Fruit fly (Drosophila melanogaster) whole organism, embryonic: ENCODE results near the gene pug.

Source experiments
- ATbp ChIP-seq: fragments of 200-800 bp; sonication (Bioruptor generic); optimal IDR thresholded peaks from 2 replicates; lab custom pipeline; 2017; ENCODE audit warnings: missing biosample characterization, mild to moderate bottlenecking, missing genetic modification characterization, missing genetic modification reagents
- BEAF-32 ChIP-seq: fragments of 200-800 bp; sonication (Bioruptor generic); optimal IDR thresholded peaks from 3 replicates; lab custom pipeline; 2017; ENCODE audit warnings: missing biosample characterization, missing genetic modification characterization, mild to moderate bottlenecking, moderate library complexity, missing genetic modification reagents
- CG10654 ChIP-seq: fragments of 200-800 bp; sonication (Bioruptor generic); optimal IDR thresholded peaks from 2 replicates; lab custom pipeline; 2016; ENCODE audit warnings: missing biosample characterization, missing genetic modification characterization
- CG11504 ChIP-seq: fragments of 200-800 bp; sonication (Bioruptor generic); optimal IDR thresholded peaks from 3 replicates; lab custom pipeline; 2019; ENCODE audit warnings: missing biosample characterization, mild to moderate bottlenecking, missing genetic modification characterization, moderate library complexity
- CG11695 ChIP-seq: fragments of 200-800 bp; sonication (Bioruptor generic); IDR thresholded peaks from 3 replicates; pipeline ENCODE4 v1.3.6; 2022; ENCODE audit warnings: missing biosample characterization, missing genetic modification characterization
- CG12236 ChIP-seq: fragments of 200-800 bp; sonication (Bioruptor generic); optimal IDR thresholded peaks from 2 replicates; lab custom pipeline; 2016; ENCODE audit warnings: missing biosample characterization, missing genetic modification characterization
- CG12744 ChIP-seq: fragments of 200-800 bp; sonication (Bioruptor generic); optimal IDR thresholded peaks from 2 replicates; lab custom pipeline; 2016; ENCODE audit warnings: missing biosample characterization, missing genetic modification characterization
- CG13894 ChIP-seq: fragments of 200-800 bp; sonication (Bioruptor generic); optimal IDR thresholded peaks from 3 replicates; lab custom pipeline; 2018; ENCODE audit warnings: missing biosample characterization, mild to moderate bottlenecking, missing genetic modification characterization, moderate library complexity
- CG1529 ChIP-seq: fragments of 200-800 bp; sonication (Bioruptor generic); optimal IDR thresholded peaks from 3 replicates; lab custom pipeline; 2018; ENCODE audit warnings: missing biosample characterization, missing genetic modification characterization
- CG17568 ChIP-seq: fragments of 200-800 bp; sonication (Bioruptor generic); optimal IDR thresholded peaks from 2 replicates; lab custom pipeline; 2018; ENCODE audit warnings: missing biosample characterization, mild to moderate bottlenecking, missing genetic modification characterization, moderate library complexity
- CG1792 ChIP-seq: fragments of 200-800 bp; sonication (Bioruptor generic); optimal IDR thresholded peaks from 2 replicates; lab custom pipeline; 2016; ENCODE audit warnings: missing biosample characterization, missing genetic modification characterization
- CG1832 ChIP-seq: fragments of 200-800 bp; sonication (Bioruptor generic); optimal IDR thresholded peaks from 2 replicates; lab custom pipeline; 2017; ENCODE audit warnings: missing biosample characterization, mild to moderate bottlenecking, missing genetic modification characterization, inconsistent platforms
- CG2116 ChIP-seq: fragments of 200-800 bp; sonication (Bioruptor generic); optimal IDR thresholded peaks from 3 replicates; lab custom pipeline; 2018; ENCODE audit warnings: missing biosample characterization, mild to moderate bottlenecking, missing genetic modification characterization
- CG30403 ChIP-seq: fragments of 200-800 bp; sonication (Bioruptor generic); optimal IDR thresholded peaks from 3 replicates; lab custom pipeline; 2016; ENCODE audit warnings: missing biosample characterization, missing genetic modification characterization
- CG32532 ChIP-seq: fragments of 200-800 bp; sonication (Bioruptor generic); IDR thresholded peaks from 2 replicates; pipeline ENCODE4 v1.3.6; 2022; ENCODE audit warnings: missing biosample characterization, missing genetic modification characterization
- CG4282 ChIP-seq: fragments of 200-800 bp; sonication (Bioruptor generic); optimal IDR thresholded peaks from 2 replicates; lab custom pipeline; 2016; ENCODE audit warnings: missing biosample characterization, missing genetic modification characterization
- CG4360 ChIP-seq: fragments of 200-800 bp; sonication (Bioruptor generic); IDR thresholded peaks from 2 replicates; pipeline ENCODE4 v1.3.6; 2022; ENCODE audit warnings: missing biosample characterization, missing genetic modification characterization
- CG43689 ChIP-seq: fragments of 200-800 bp; sonication (Bioruptor generic); IDR thresholded peaks from 2 replicates; pipeline ENCODE4 v1.3.6; 2022; ENCODE audit warnings: missing biosample characterization, missing genetic modification characterization
- CG7987 ChIP-seq: fragments of 200-800 bp; sonication (Bioruptor generic); optimal IDR thresholded peaks from 2 replicates; lab custom pipeline; 2018; ENCODE audit warnings: missing biosample characterization, mild to moderate bottlenecking, missing genetic modification characterization, moderate library complexity
- CG8924 ChIP-seq: fragments of 200-800 bp; optimal IDR thresholded peaks from 3 replicates; lab custom pipeline; 2019; ENCODE audit warnings: missing biosample characterization, mild to moderate bottlenecking, missing genetic modification characterization, moderate library complexity
- CG9932 ChIP-seq: fragments of 200-800 bp; sonication (Bioruptor generic); IDR thresholded peaks from 2 replicates; pipeline ENCODE4 v1.3.6; 2022; ENCODE audit warnings: missing biosample characterization, missing genetic modification characterization
- CTCF ChIP-seq: fragments of 200-800 bp; sonication (Bioruptor generic); optimal IDR thresholded peaks from 2 replicates; lab custom pipeline; 2017; ENCODE audit warnings: missing biosample characterization, mild to moderate bottlenecking, missing genetic modification characterization, moderate library complexity
- Dad ChIP-seq: fragments of 200-800 bp; sonication (Bioruptor generic); optimal IDR thresholded peaks from 3 replicates; lab custom pipeline; 2016; ENCODE audit warnings: missing biosample characterization, missing genetic modification characterization
- Fer3 ChIP-seq: fragments of 200-800 bp; sonication (Bioruptor generic); optimal IDR thresholded peaks from 2 replicates; lab custom pipeline; 2018; ENCODE audit warnings: missing biosample characterization, mild to moderate bottlenecking, missing genetic modification characterization, moderate library complexity
- Gsc ChIP-seq: fragments of 200-800 bp; sonication (Bioruptor generic); IDR thresholded peaks from 2 replicates; pipeline ENCODE4 v1.3.6; 2022; ENCODE audit warnings: missing biosample characterization, missing genetic modification characterization
- HLH4C ChIP-seq: fragments of 200-800 bp; sonication (Bioruptor generic); IDR thresholded peaks from 3 replicates; pipeline ENCODE4 v1.3.6; 2022; ENCODE audit warnings: missing biosample characterization, missing genetic modification characterization; ENCODE audit not compliant: partially characterized antibody
- Hey ChIP-seq: fragments of 200-800 bp; sonication (Bioruptor generic); optimal IDR thresholded peaks from 3 replicates; lab custom pipeline; 2018; ENCODE audit warnings: missing biosample characterization, mild to moderate bottlenecking, missing genetic modification characterization
- Lpt ChIP-seq: fragments of >200 bp; optimal IDR thresholded peaks from 2 replicates; lab custom pipeline; 2018; ENCODE audit warnings: missing biosample characterization, missing genetic modification characterization
- Max ChIP-seq: fragments of 200-800 bp; sonication (Bioruptor generic); optimal IDR thresholded peaks from 2 replicates; lab custom pipeline; 2016; ENCODE audit warnings: missing biosample characterization, mild to moderate bottlenecking, missing genetic modification characterization
- Oli ChIP-seq: fragments of 200-800 bp; sonication (Bioruptor generic); optimal IDR thresholded peaks from 2 replicates; lab custom pipeline; 2018; ENCODE audit warnings: missing biosample characterization, mild to moderate bottlenecking, missing genetic modification characterization, moderate library complexity
- PHDP ChIP-seq: fragments of 200-800 bp; sonication (Bioruptor generic); optimal IDR thresholded peaks from 3 replicates; lab custom pipeline; 2018; ENCODE audit warnings: missing biosample characterization, mild to moderate bottlenecking, missing genetic modification characterization, moderate library complexity
- Ssrp ChIP-seq: fragments of 200-800 bp; sonication (Bioruptor generic); optimal IDR thresholded peaks from 2 replicates; lab custom pipeline; 2018; ENCODE audit warnings: missing biosample characterization, mild to moderate bottlenecking, missing genetic modification characterization, moderate library complexity
- Trl ChIP-seq, 3 experiments: fragments of >200 bp in 2 of 3; fragments of 200-800 bp in 1 of 3; sonication (Bioruptor generic) in 1 of 3; optimal IDR thresholded peaks; 2 replicates in 1 of 3; 3 replicates in 2 of 3; lab custom pipeline; 2016 to 2017; ENCODE audit warnings: missing biosample characterization in 1 of 3, missing genetic modification characterization in 1 of 3
- bcd ChIP-seq: fragments of 200-800 bp; sonication (Bioruptor generic); optimal IDR thresholded peaks from 2 replicates; lab custom pipeline; 2017; ENCODE audit warnings: missing biosample characterization, mild to moderate bottlenecking, missing genetic modification characterization
- bowl ChIP-seq: fragments of 200-800 bp; sonication (Bioruptor generic); IDR thresholded peaks from 2 replicates; pipeline ENCODE4 v1.3.6; 2022; ENCODE audit warnings: missing biosample characterization, missing genetic modification characterization
- chinmo ChIP-seq: fragments of 200-800 bp; sonication (Bioruptor generic); IDR thresholded peaks from 4 replicates; pipeline ENCODE4 v1.3.6; 2022; ENCODE audit warnings: missing biosample characterization, missing genetic modification characterization; ENCODE audit not compliant: partially characterized antibody
- chm ChIP-seq: fragments of 200-800 bp; sonication (Bioruptor generic); IDR thresholded peaks from 2 replicates; pipeline ENCODE4 v1.3.6; 2022; ENCODE audit warnings: missing biosample characterization, missing genetic modification characterization
- ci ChIP-seq: fragments of 200-800 bp; sonication (Bioruptor generic); IDR thresholded peaks from 3 replicates; pipeline ENCODE4 v1.3.6; 2022; ENCODE audit warnings: missing biosample characterization, missing genetic modification characterization
- crol ChIP-seq: fragments of 200-800 bp; sonication (Bioruptor generic); IDR thresholded peaks from 2 replicates; pipeline ENCODE4 v1.3.6; 2022; ENCODE audit warnings: missing biosample characterization, missing genetic modification characterization
- emc ChIP-seq: fragments of 200-800 bp; sonication (Bioruptor generic); optimal IDR thresholded peaks from 2 replicates; lab custom pipeline; 2016; ENCODE audit warnings: missing biosample characterization, missing genetic modification characterization
- en ChIP-seq: fragments of 200-800 bp; sonication (Bioruptor generic); optimal IDR thresholded peaks from 2 replicates; lab custom pipeline; 2016; ENCODE audit warnings: missing biosample characterization, missing genetic modification characterization
- exex ChIP-seq: fragments of 200-800 bp; sonication (Bioruptor generic); optimal IDR thresholded peaks from 4 replicates; lab custom pipeline; 2018; ENCODE audit warnings: missing biosample characterization, mild to moderate bottlenecking, missing genetic modification characterization, moderate library complexity
- gce ChIP-seq: fragments of 200-800 bp; sonication (Bioruptor generic); IDR thresholded peaks from 3 replicates; pipeline ENCODE4 v1.3.6; 2022; ENCODE audit warnings: missing biosample characterization, missing genetic modification characterization
- gfzf ChIP-seq: fragments of 200-800 bp; sonication (Bioruptor generic); optimal IDR thresholded peaks from 2 replicates; lab custom pipeline; 2016; ENCODE audit warnings: missing biosample characterization, mild to moderate bottlenecking, missing genetic modification characterization, moderate library complexity
- grn ChIP-seq: fragments of 200-800 bp; sonication (Bioruptor generic); optimal IDR thresholded peaks from 3 replicates; lab custom pipeline; 2017; ENCODE audit warnings: missing biosample characterization, missing genetic modification characterization
- luna ChIP-seq: fragments of 200-800 bp; sonication (Bioruptor generic); optimal IDR thresholded peaks from 2 replicates; lab custom pipeline; 2016; ENCODE audit warnings: missing biosample characterization, missing genetic modification characterization
- pum ChIP-seq: fragments of 200-800 bp; sonication (Bioruptor generic); optimal IDR thresholded peaks from 2 replicates; lab custom pipeline; 2016; ENCODE audit warnings: missing biosample characterization, missing genetic modification characterization
- slbo ChIP-seq: fragments of 200-800 bp; sonication (Bioruptor generic); IDR thresholded peaks from 2 replicates; pipeline ENCODE4 v1.3.6; 2022; ENCODE audit warnings: missing biosample characterization, missing genetic modification characterization
- sob ChIP-seq: fragments of 200-800 bp; sonication (Bioruptor generic); IDR thresholded peaks from 2 replicates; pipeline ENCODE4 v1.3.6; 2022; ENCODE audit warnings: missing biosample characterization, missing genetic modification characterization
- tgo ChIP-seq: fragments of 200-800 bp; sonication (Bioruptor generic); IDR thresholded peaks from 3 replicates; pipeline ENCODE4 v1.3.6; 2022; ENCODE audit warnings: missing biosample characterization, missing genetic modification characterization
- wdn ChIP-seq: fragments of 200-800 bp; sonication (Bioruptor generic); IDR thresholded peaks from 2 replicates; pipeline ENCODE4 v1.3.6; 2022; ENCODE audit warnings: missing biosample characterization, missing genetic modification characterization

The pug gene

dm6 chr3R:10686307-10687094 lies 9.8 kb upstream of the pug start, which contains the start of gene Skel (continued):
- TF ChIP-seq CG4282 (GFP tag; lab: Kevin White, UChicago) (no peak), CG12744 (GFP tag; lab: Kevin White, UChicago) (no peak), CG12236 (no peak), crol (GFP tag; lab: Robert Waterston, UW) (peak; percentile 68), ATbp (GFP tag; lab: Kevin White, UChicago) (no peak), BEAF-32 (GFP tag; lab: Kevin White, UChicago) (no peak), sob (GFP tag; lab: Robert Waterston, UW) (no peak), HLH4C (GFP tag; lab: Robert Waterston, UW) (no peak), Trl (optimal IDR thresholded peaks at IDR 0.05; lab: Kevin White, UChicago) (peak; percentile 2 to 37), Trl (GFP tag; optimal IDR thresholded peaks at IDR 0.05; lab: Kevin White, UChicago) (no peak), CG9932 (GFP tag; lab: Robert Waterston, UW) (no peak), CG7987 (GFP tag; lab: Kevin White, UChicago) (no peak), PHDP (tag; lab: Kevin White, UChicago) (no peak), gce (GFP tag; lab: Robert Waterston, UW) (no peak), CG32532 (GFP tag; lab: Robert Waterston, UW) (no peak), en (GFP tag; lab: Kevin White, UChicago) (no peak), CG8924 (tag; lab: Kevin White, UChicago) (no peak), exex (tag; lab: Kevin White, UChicago) (no peak), bcd (no peak), grn (GFP tag; lab: Kevin White, UChicago) (no peak), CG17568 (GFP tag; lab: Kevin White, UChicago) (no peak), CG4360 (GFP tag; lab: Robert Waterston, UW) (peak; percentile 34; the same call in 1 of the 2 replicates), pum (GFP tag; lab: Kevin White, UChicago) (no peak), Gsc (GFP tag; lab: Robert Waterston, UW) (no peak), Lpt (no peak), CG11695 (GFP tag; lab: Robert Waterston, UW) (no peak), tgo (GFP tag; lab: Robert Waterston, UW) (no peak), CG30403 (GFP tag; lab: Kevin White, UChicago) (no peak), CG10654 (no peak), chm (GFP tag; lab: Robert Waterston, UW) (0 out of 2 replicates have a peak, but pooled peaks have one; percentile 10), luna (GFP tag; lab: Kevin White, UChicago) (no peak), Fer3 (tag; lab: Kevin White, UChicago) (no peak), CG1792 (GFP tag; lab: Kevin White, UChicago) (no peak), CG11504 (tag; lab: Kevin White, UChicago) (peak; percentile 99), CG2116 (GFP tag; lab: Kevin White, UChicago) (no peak), emc (GFP tag; lab: Kevin White, UChicago) (no peak), Oli (tag; lab: Kevin White, UChicago) (no peak), chinmo (0 out of 4 replicates have a peak, but pooled peaks have one; percentile 30), Dad (GFP tag; lab: Kevin White, UChicago) (no peak), CG43689 (GFP tag; lab: Robert Waterston, UW) (no peak), CG13894 (tag; lab: Kevin White, UChicago) (no peak), Max (GFP tag; lab: Kevin White, UChicago) (no peak), CTCF (GFP tag; lab: Kevin White, UChicago) (no peak), Hey (tag; lab: Kevin White, UChicago) (no peak), ci (GFP tag; lab: Robert Waterston, UW) (peak; percentile 24; the same call in 1 of the 3 replicates), wdn (GFP tag; lab: Robert Waterston, UW) (no peak), slbo (no peak), CG1529 (no peak), CG1832 (GFP tag; lab: Kevin White, UChicago) (no peak), bowl (no peak), Ssrp (tag; lab: Kevin White, UChicago) (no peak), gfzf (GFP tag; lab: Kevin White, UChicago) (no peak)
